Worm (Caenorhabditis elegans) whole organism, mixed stage, embryonic: Measurements from ENCODE around the gene memi-3.

Source experiments
- ceh-83 ChIP-seq: fragments of 200-800 bp; sonication (Bioruptor generic); optimal IDR thresholded peaks from 2 replicates; lab custom pipeline; 2018; ENCODE audit warnings: mild to moderate bottlenecking, missing genetic modification characterization, missing compliant biosample characterization
- ces-1 ChIP-seq: fragments of 150-350 bp; optimal IDR thresholded peaks from 2 replicates; lab custom pipeline; 2014; ENCODE audit warnings: missing biosample characterization, missing genetic modification reagents, missing genetic modification characterization
- elt-1 ChIP-seq: sonication (generic microtip); optimal IDR thresholded peaks from 2 replicates; lab custom pipeline; 2017; ENCODE audit warnings: missing genetic modification characterization, mild to moderate bottlenecking, missing compliant biosample characterization, antibody characterized with exemption, moderate library complexity, borderline replicate concordance; ENCODE audit not compliant: insufficient read depth
- elt-3 ChIP-seq: fragments of 150-350 bp; optimal IDR thresholded peaks from 2 replicates; lab custom pipeline; 2014; ENCODE audit warnings: missing biosample characterization, missing genetic modification characterization
- hlh-1 ChIP-seq: fragments of 150-350 bp; optimal IDR thresholded peaks from 2 replicates; lab custom pipeline; 2014; ENCODE audit warnings: missing biosample characterization, missing genetic modification reagents, missing genetic modification characterization
- lin-13 ChIP-seq: fragments of 150-350 bp; optimal IDR thresholded peaks from 2 replicates; lab custom pipeline; 2014; ENCODE audit warnings: missing biosample characterization, missing genetic modification characterization
- lsy-2 ChIP-seq: fragments of 150-350 bp; optimal IDR thresholded peaks from 2 replicates; lab custom pipeline; 2014; ENCODE audit warnings: missing biosample characterization, missing genetic modification characterization
- nhr-12 ChIP-seq: fragments of 150-350 bp; optimal IDR thresholded peaks from 2 replicates; lab custom pipeline; 2014; ENCODE audit warnings: missing biosample characterization, missing genetic modification characterization
- nhr-28 ChIP-seq: fragments of 150-350 bp; optimal IDR thresholded peaks from 2 replicates; lab custom pipeline; 2014; ENCODE audit warnings: missing biosample characterization, missing genetic modification characterization
- pha-4 ChIP-seq: fragments of 150-350 bp; optimal IDR thresholded peaks from 2 replicates; lab custom pipeline; 2018; ENCODE audit warnings: missing biosample characterization, missing genetic modification reagents, missing genetic modification characterization
- snpc-4 ChIP-seq: fragments of 150-350 bp; optimal IDR thresholded peaks from 2 replicates; lab custom pipeline; 2014; ENCODE audit warnings: missing biosample characterization, missing genetic modification characterization
- unc-39 ChIP-seq: fragments of 150-350 bp; optimal IDR thresholded peaks from 2 replicates; lab custom pipeline; 2014; ENCODE audit warnings: missing biosample characterization, missing genetic modification characterization
- ztf-11 ChIP-seq: fragments of 150-350 bp; optimal IDR thresholded peaks from 2 replicates; lab custom pipeline; 2014; ENCODE audit warnings: missing biosample characterization, missing genetic modification characterization

ce11 chrIV:11361409-11361808, 41.7 kb downstream of the memi-3 start, which contains the start of gene T01G1.4:
- TF ChIP-seq nhr-28 (tag; lab: Kevin White, UChicago) (no peak), pha-4 (tag; lab: Kevin White, UChicago) (no peak), ceh-83 (no peak), nhr-12 (tag; lab: Kevin White, UChicago) (no peak), lsy-2 (no peak), unc-39 (no peak), snpc-4 (tag; lab: Kevin White, UChicago) (no peak), ztf-11 (tag; lab: Kevin White, UChicago) (no peak), elt-1 (no peak), hlh-1 (tag; lab: Kevin White, UChicago) (no peak), elt-3 (tag; lab: Kevin White, UChicago) (no peak), lin-13 (tag; lab: Kevin White, UChicago) (no peak), ces-1 (no peak)
